Worm (Caenorhabditis elegans): ENCODE results near the gene K01D12.8.

The K01D12.8 gene

ce11 chrV:12365104-12365503, 37.4 kb upstream of the K01D12.8 start, which contains the start of gene fipr-2:
Gene fipr-2, plus strand, starts transcription at chrV:12365348.
- TF ChIP-seq xnd-1 (tag; optimal IDR thresholded peaks at IDR 0.05) = no peak
- TF ChIP-seq F57A8.1 (GFP tag; optimal IDR thresholded peaks at IDR 0.05) = no peak
- no peak for TF ChIP-seq ztf-28 (GFP tag; IDR thresholded peaks at IDR 0.05)
- TF ChIP-seq let-526 (GFP tag; IDR thresholded peaks at IDR 0.05) = no peak
- no peak for TF ChIP-seq madf-8 (GFP tag; conservative IDR thresholded peaks at IDR 0.05)

ce11 chrV:12369437-12369836, 33.0 kb upstream of the K01D12.8 start, which contains the start of gene gcy-13:
Gene gcy-13, minus strand, starts transcription at chrV:12369537.
- no peak for TF ChIP-seq akir-1 (GFP tag; optimal IDR thresholded peaks at IDR 0.05)
- TF ChIP-seq mcd-1 (GFP tag; IDR thresholded peaks at IDR 0.05) = no peak
- TF ChIP-seq nfya-2 (GFP tag; IDR thresholded peaks at IDR 0.05) = no peak
- TF ChIP-seq dpl-1 (GFP tag; optimal IDR thresholded peaks at IDR 0.05) = no peak
- TF ChIP-seq attf-5 (GFP tag; optimal IDR thresholded peaks at IDR 0.05) = no peak
- TF ChIP-seq ceh-58 (GFP tag; IDR thresholded peaks at IDR 0.05) = no peak
- no peak for TF ChIP-seq ztf-6 (GFP tag; IDR thresholded peaks at IDR 0.05)
- no peak for TF ChIP-seq F49E8.2 (tag; optimal IDR thresholded peaks at IDR 0.05; ENCODE audit: insufficient read depth)
- no peak for TF ChIP-seq unc-62 (GFP tag; optimal IDR thresholded peaks at IDR 0.05)
- TF ChIP-seq die-1 (tag; optimal IDR thresholded peaks at IDR 0.05) = no peak
- TF ChIP-seq madf-6 (GFP tag; IDR thresholded peaks at IDR 0.05) = no peak
- no peak for TF ChIP-seq tbp1 (GFP tag; optimal IDR thresholded peaks at IDR 0.05)
- no peak for TF ChIP-seq Y53G8AR.9 (GFP tag; conservative IDR thresholded peaks at IDR 0.05)
- TF ChIP-seq B0035.1 (tag; optimal IDR thresholded peaks at IDR 0.05) = no peak
- no peak for TF ChIP-seq ztf-28 (GFP tag; IDR thresholded peaks at IDR 0.05)
- no peak for TF ChIP-seq dox-1 (GFP tag; IDR thresholded peaks at IDR 0.05)

- TF ChIP-seq T26A5.8 (tag; optimal IDR thresholded peaks at IDR 0.05) (no peak), madf-6 (GFP tag; IDR thresholded peaks at IDR 0.05) (no peak), let-607 (tag; optimal IDR thresholded peaks at IDR 0.05) (no peak), ekl-4 (GFP tag; IDR thresholded peaks at IDR 0.05) (no peak), egl-44 (GFP tag; IDR thresholded peaks at IDR 0.05) (no peak), pbrm-1 (GFP tag; IDR thresholded peaks at IDR 0.05) (no peak)
These were observed 31.1 kb upstream of the K01D12.8 start, which contains the start of gene F23H12.7 for ce11 chrV:12371386-12371785. Gene F23H12.7, plus strand, starts transcription at chrV:12371686.

- peak; percentile 55; the same call in 1 of the 2 replicates for TF ChIP-seq attf-3 (GFP tag; conservative IDR thresholded peaks at IDR 0.05)
These were observed 28.2 kb upstream of the K01D12.8 start, which contains the start of gene F23H12.10 for ce11 chrV:12374252-12374651. Gene F23H12.10, minus strand, starts transcription at chrV:12374263.

- TF ChIP-seq ztf-28 (GFP tag; IDR thresholded peaks at IDR 0.05) (no peak), ceh-91 (GFP tag; IDR thresholded peaks at IDR 0.05) (no peak), Y53F4B.3 (GFP tag; IDR thresholded peaks at IDR 0.05) (no peak), madf-3 (GFP tag; IDR thresholded peaks at IDR 0.05) (no peak), ccch-3 (GFP tag; optimal IDR thresholded peaks at IDR 0.05) (no peak), egl-44 (GFP tag; IDR thresholded peaks at IDR 0.05) (no peak), akir-1 (GFP tag; optimal IDR thresholded peaks at IDR 0.05) (no peak)
These were observed 25.2 kb upstream of the K01D12.8 start, which contains the start of gene K01D12.1 for ce11 chrV:12377256-12377655. Gene K01D12.1, plus strand, starts transcription at chrV:12377556.

- TF ChIP-seq zfh-2 (GFP tag; conservative IDR thresholded peaks at IDR 0.05) = no peak
- TF ChIP-seq cebp-1 (GFP tag; IDR thresholded peaks at IDR 0.05) = no peak
- TF ChIP-seq cebp-1 (tag; optimal IDR thresholded peaks at IDR 0.05) = no peak
- no peak for TF ChIP-seq tlf-1 (GFP tag; optimal IDR thresholded peaks at IDR 0.05)
- no peak for TF ChIP-seq bed-1 (GFP tag; IDR thresholded peaks at IDR 0.05)
- no peak for TF ChIP-seq atf-7 (tag; optimal IDR thresholded peaks at IDR 0.05)
- no peak for TF ChIP-seq sptf-2 (GFP tag; optimal IDR thresholded peaks at IDR 0.05)
- no peak for TF ChIP-seq him-1 (tag; optimal IDR thresholded peaks at IDR 0.05)
- TF ChIP-seq K11D2.4 (GFP tag; IDR thresholded peaks at IDR 0.05) = no peak
- TF ChIP-seq hmg-20 (GFP tag; IDR thresholded peaks at IDR 0.05) = no peak
- TF ChIP-seq ztf-28 (GFP tag; IDR thresholded peaks at IDR 0.05) = no peak
- no peak for TF ChIP-seq nhr-179 (tag; optimal IDR thresholded peaks at IDR 0.05)
- TF ChIP-seq let-526 (GFP tag; IDR thresholded peaks at IDR 0.05) = no peak
- TF ChIP-seq repo-1 (tag; optimal IDR thresholded peaks at IDR 0.05) = no peak
These were observed 16.3 kb upstream of the K01D12.8 start, which contains the start of gene K01D12.15 for ce11 chrV:12386154-12386553. Gene K01D12.15, plus strand, starts transcription at chrV:12386454.

Data from whole organism, young adult.